Worm (Caenorhabditis elegans) whole organism, midembryonic: ENCODE data around the gene F59A7.5.

Source experiments
- T22C8.4 ChIP-seq: fragments of 200-800 bp; sonication (Bioruptor generic); IDR thresholded peaks from 2 replicates; pipeline ENCODE4 v1.3.6; 2022; ENCODE audit warnings: missing genetic modification characterization, missing compliant biosample characterization
- cog-1 ChIP-seq: sonication (generic microtip); optimal IDR thresholded peaks from 2 replicates; lab custom pipeline; 2016; ENCODE audit warnings: missing genetic modification characterization, missing compliant biosample characterization
- flt-1 ChIP-seq: fragments of 200-800 bp; sonication (Bioruptor generic); IDR thresholded peaks from 2 replicates; pipeline ENCODE4 v1.3.6; 2022; ENCODE audit warnings: missing genetic modification characterization, missing compliant biosample characterization
- klf-2 ChIP-seq: fragments of 200-800 bp; sonication (Bioruptor generic); conservative IDR thresholded peaks from 2 replicates; pipeline ENCODE4 v1.3.6; 2022; ENCODE audit warnings: missing genetic modification reagents, missing genetic modification characterization, missing compliant biosample characterization
- med-1 ChIP-seq: sonication (generic microtip); optimal IDR thresholded peaks from 2 replicates; lab custom pipeline; 2017; ENCODE audit warnings: missing genetic modification characterization, mild to moderate bottlenecking, missing compliant biosample characterization, antibody characterized with exemption, missing genetic modification reagents; ENCODE audit not compliant: insufficient read depth
- ref-1 ChIP-seq: fragments of 200-800 bp; sonication (Bioruptor generic); conservative IDR thresholded peaks from 2 replicates; pipeline ENCODE4 v1.3.6; 2022; ENCODE audit warnings: missing genetic modification reagents, missing genetic modification characterization, missing compliant biosample characterization
- tab-1 ChIP-seq: fragments of 200-800 bp; sonication (Bioruptor generic); IDR thresholded peaks from 2 replicates; pipeline ENCODE4 v1.3.6; 2022; ENCODE audit warnings: missing genetic modification characterization, missing compliant biosample characterization
- ztf-23 ChIP-seq: fragments of 200-800 bp; sonication (Bioruptor generic); IDR thresholded peaks from 2 replicates; pipeline ENCODE4 v1.3.6; 2022; ENCODE audit warnings: missing genetic modification reagents, missing genetic modification characterization, missing compliant biosample characterization
- ztf-29 ChIP-seq: fragments of 200-800 bp; sonication (Bioruptor generic); IDR thresholded peaks from 2 replicates; pipeline ENCODE4 v1.3.6; 2022; ENCODE audit warnings: missing genetic modification reagents, missing genetic modification characterization, missing compliant biosample characterization

The F59A7.5 gene

ce11 chrV:2022374-2022773, at the start of gene F59A7.5:
Gene F59A7.5 (plus strand): TSS chrV:2022674.
- TF ChIP-seq ztf-23 (GFP tag; lab: Robert Waterston, UW), result no peak
- TF ChIP-seq flt-1, result no peak
- TF ChIP-seq ref-1 (GFP tag; lab: Robert Waterston, UW), result no peak
- no peak for TF ChIP-seq cog-1 (tag; lab: Kevin White, UChicago)
- no peak for TF ChIP-seq klf-2
- no peak for TF ChIP-seq med-1
- no peak for TF ChIP-seq tab-1
- no peak for TF ChIP-seq T22C8.4 (GFP tag; lab: Robert Waterston, UW)
- TF ChIP-seq ztf-29 (GFP tag; lab: Robert Waterston, UW), result no peak

- TF ChIP-seq klf-2, result no peak
- no peak for TF ChIP-seq med-1
- TF ChIP-seq ref-1 (GFP tag; lab: Robert Waterston, UW), result no peak
- no peak for TF ChIP-seq ztf-23 (GFP tag; lab: Robert Waterston, UW)
Measured at ce11 chrV:1975049-1975448, 47.4 kb upstream of the F59A7.5 start, which contains the start of gene fbxa-201. Gene fbxa-201 (plus strand): TSS chrV:1975349.

ce11 chrV:1978968-1979367, 43.5 kb upstream of the F59A7.5 start, which contains the start of gene T08B1.4:
Gene T08B1.4 (plus strand): TSS chrV:1979268.
- no peak for TF ChIP-seq T22C8.4 (GFP tag; lab: Robert Waterston, UW)
- TF ChIP-seq flt-1, result no peak
- no peak for TF ChIP-seq ztf-29 (GFP tag; lab: Robert Waterston, UW)
- no peak for TF ChIP-seq med-1
- no peak for TF ChIP-seq klf-2
- TF ChIP-seq cog-1 (tag; lab: Kevin White, UChicago), result no peak
- TF ChIP-seq tab-1, result no peak

ce11 chrV:1986954-1987353, 35.5 kb upstream of the F59A7.5 start, which contains the start of gene T08B1.1:
Gene T08B1.1 (minus strand): TSS chrV:1987045.
- no peak for TF ChIP-seq klf-2
- TF ChIP-seq med-1, result no peak
- TF ChIP-seq T22C8.4 (GFP tag; lab: Robert Waterston, UW), result no peak
- TF ChIP-seq ref-1 (GFP tag; lab: Robert Waterston, UW), result no peak

- TF ChIP-seq ref-1 (GFP tag; lab: Robert Waterston, UW) (no peak), tab-1 (no peak), flt-1 (no peak), med-1 (no peak), cog-1 (tag; lab: Kevin White, UChicago) (no peak), klf-2 (no peak), ztf-23 (GFP tag; lab: Robert Waterston, UW) (no peak), ztf-29 (GFP tag; lab: Robert Waterston, UW) (no peak), T22C8.4 (GFP tag; lab: Robert Waterston, UW) (no peak)
Measured at ce11 chrV:1989220-1989619, 33.3 kb upstream of the F59A7.5 start.

- TF ChIP-seq T22C8.4 (GFP tag; lab: Robert Waterston, UW) (no peak), cog-1 (tag; lab: Kevin White, UChicago) (no peak), tab-1 (no peak), ref-1 (GFP tag; lab: Robert Waterston, UW) (no peak), flt-1 (no peak), med-1 (no peak), ztf-23 (GFP tag; lab: Robert Waterston, UW) (no peak), klf-2 (no peak), ztf-29 (GFP tag; lab: Robert Waterston, UW) (no peak)
Measured at ce11 chrV:1991381-1991780, 31.1 kb upstream of the F59A7.5 start.

- no peak for TF ChIP-seq cog-1 (tag; lab: Kevin White, UChicago)
- no peak for TF ChIP-seq ztf-29 (GFP tag; lab: Robert Waterston, UW)
- TF ChIP-seq ref-1 (GFP tag; lab: Robert Waterston, UW), result no peak
- TF ChIP-seq med-1, result no peak
- TF ChIP-seq klf-2, result no peak
- TF ChIP-seq T22C8.4 (GFP tag; lab: Robert Waterston, UW), result no peak
- no peak for TF ChIP-seq ztf-23 (GFP tag; lab: Robert Waterston, UW)
- no peak for TF ChIP-seq flt-1
- TF ChIP-seq tab-1, result no peak
Measured at ce11 chrV:1992515-1992968, 29.9 kb upstream of the F59A7.5 start, which contains the start of gene tnt-4. Gene tnt-4 (minus strand): TSS chrV:1992918.

ce11 chrV:1998358-1998757, 24.1 kb upstream of the F59A7.5 start:
- TF ChIP-seq ref-1 (GFP tag; lab: Robert Waterston, UW), result no peak
- TF ChIP-seq klf-2, result no peak
- no peak for TF ChIP-seq cog-1 (tag; lab: Kevin White, UChicago)
- TF ChIP-seq T22C8.4 (GFP tag; lab: Robert Waterston, UW), result no peak
- TF ChIP-seq tab-1, result no peak
- TF ChIP-seq med-1, result no peak
- TF ChIP-seq ztf-23 (GFP tag; lab: Robert Waterston, UW), result no peak
- TF ChIP-seq ztf-29 (GFP tag; lab: Robert Waterston, UW), result no peak
- TF ChIP-seq flt-1, result no peak

- TF ChIP-seq ref-1 (GFP tag; lab: Robert Waterston, UW) (no peak), ztf-23 (GFP tag; lab: Robert Waterston, UW) (no peak), klf-2 (no peak), tab-1 (no peak), flt-1 (no peak), ztf-29 (GFP tag; lab: Robert Waterston, UW) (no peak), med-1 (no peak), T22C8.4 (GFP tag; lab: Robert Waterston, UW) (no peak), cog-1 (tag; lab: Kevin White, UChicago) (no peak)
Measured at ce11 chrV:1999531-2000094, 22.9 kb upstream of the F59A7.5 start, which contains the start of gene alh-5. Gene alh-5 (minus strand): TSS chrV:1999581.

ce11 chrV:2004229-2004628, 18.2 kb upstream of the F59A7.5 start, which contains the start of gene clec-206:
Gene clec-206 (minus strand): TSS chrV:2004329.
- TF ChIP-seq cog-1 (tag; lab: Kevin White, UChicago) (no peak), T22C8.4 (GFP tag; lab: Robert Waterston, UW) (no peak), flt-1 (no peak), ztf-23 (GFP tag; lab: Robert Waterston, UW) (no peak), tab-1 (no peak), ref-1 (GFP tag; lab: Robert Waterston, UW) (no peak), med-1 (no peak), klf-2 (no peak), ztf-29 (GFP tag; lab: Robert Waterston, UW) (no peak)
